Worm (Caenorhabditis elegans): ENCODE measurements around the gene C35A5.5.

ce11 chrV:10466607-10467092, 39.0 kb upstream of the C35A5.5 start:
- TF ChIP-seq him-1 (tag; optimal IDR thresholded peaks at IDR 0.05), result peak; percentile 85
- no peak for TF ChIP-seq dao-5 (tag; optimal IDR thresholded peaks at IDR 0.05)
